Worm (Caenorhabditis elegans) whole organism, L4/young adult: Measurements from ENCODE around the gene Y116A8C.463.

Experiments
- W03F9.2 ChIP-seq: fragments of 150-350 bp; optimal IDR thresholded peaks from 2 replicates; lab custom pipeline; 2014; ENCODE audit warnings: missing biosample characterization, missing genetic modification characterization
- him-1 ChIP-seq: sonication (generic microtip); optimal IDR thresholded peaks from 2 replicates; lab custom pipeline; 2016; ENCODE audit warnings: missing genotype, missing genetic modification reagents, missing genetic modification characterization, missing compliant biosample characterization

ce11 chrIV:16931077-16931476, 11.6 kb downstream of the Y116A8C.463 start, which contains the start of gene Y116A8C.49:
- TF ChIP-seq him-1, result no peak
- TF ChIP-seq W03F9.2 (tag; lab: Kevin White, UChicago), result no peak
